Fruit fly (Drosophila melanogaster) whole organism, embryonic: ENCODE data around the gene mop.

Source experiments
- Ada2b ChIP-seq: fragments of 200-800 bp; sonication (Bioruptor generic); IDR thresholded peaks from 2 replicates; pipeline ENCODE4 v1.3.6; 2022; ENCODE audit warnings: missing biosample characterization, missing genetic modification characterization
- Asciz ChIP-seq: fragments of 200-800 bp; sonication (Bioruptor generic); optimal IDR thresholded peaks from 2 replicates; lab custom pipeline; 2017; ENCODE audit warnings: missing biosample characterization, mild to moderate bottlenecking, missing genetic modification characterization, missing genetic modification reagents
- C15 ChIP-seq: fragments of 200-800 bp; sonication (Bioruptor generic); IDR thresholded peaks from 3 replicates; pipeline ENCODE4 v1.3.6; 2022; ENCODE audit warnings: missing biosample characterization, missing genetic modification characterization
- CG10267 ChIP-seq: fragments of 200-800 bp; sonication (Bioruptor generic); optimal IDR thresholded peaks from 2 replicates; lab custom pipeline; 2018; ENCODE audit warnings: missing biosample characterization, mild to moderate bottlenecking, missing genetic modification characterization, moderate library complexity
- CG10565 ChIP-seq: fragments of 200-800 bp; sonication (Bioruptor generic); optimal IDR thresholded peaks from 3 replicates; lab custom pipeline; 2016; ENCODE audit warnings: missing biosample characterization, mild to moderate bottlenecking, missing genetic modification characterization
- CG11695 ChIP-seq: fragments of 200-800 bp; sonication (Bioruptor generic); IDR thresholded peaks from 3 replicates; pipeline ENCODE4 v1.3.6; 2022; ENCODE audit warnings: missing biosample characterization, missing genetic modification characterization
- CG12104 ChIP-seq: fragments of 200-800 bp; sonication (Bioruptor generic); optimal IDR thresholded peaks from 3 replicates; lab custom pipeline; 2016; ENCODE audit warnings: missing biosample characterization, missing genetic modification characterization
- CG12155 ChIP-seq: fragments of 200-800 bp; sonication (Bioruptor generic); optimal IDR thresholded peaks from 3 replicates; lab custom pipeline; 2016; ENCODE audit warnings: missing biosample characterization, missing genetic modification characterization
- CG12299 ChIP-seq: fragments of 200-800 bp; sonication (Bioruptor generic); optimal IDR thresholded peaks from 2 replicates; lab custom pipeline; 2018; ENCODE audit warnings: missing biosample characterization, mild to moderate bottlenecking, missing genetic modification characterization
- CG12942 ChIP-seq: fragments of 200-800 bp; sonication (Bioruptor generic); optimal IDR thresholded peaks from 3 replicates; lab custom pipeline; 2016; ENCODE audit warnings: missing biosample characterization, missing genetic modification characterization
- CG13775 ChIP-seq: fragments of 200-800 bp; sonication (Bioruptor generic); optimal IDR thresholded peaks from 3 replicates; lab custom pipeline; 2017; ENCODE audit warnings: missing biosample characterization, mild to moderate bottlenecking, missing genetic modification characterization
- CG1603 ChIP-seq: fragments of 200-800 bp; sonication (Bioruptor generic); optimal IDR thresholded peaks from 2 replicates; lab custom pipeline; 2019; ENCODE audit warnings: missing biosample characterization, mild to moderate bottlenecking, missing genetic modification characterization, moderate library complexity
- CG17612 ChIP-seq: fragments of 200-800 bp; sonication (Bioruptor generic); IDR thresholded peaks from 2 replicates; pipeline ENCODE4 v1.3.6; 2022; ENCODE audit warnings: missing biosample characterization, missing genetic modification characterization
- CG2889 ChIP-seq: fragments of 200-800 bp; sonication (Bioruptor generic); IDR thresholded peaks from 3 replicates; pipeline ENCODE4 v1.3.6; 2022; ENCODE audit warnings: missing biosample characterization, missing genetic modification characterization
- CG33213 ChIP-seq: fragments of 200-800 bp; sonication (Bioruptor generic); optimal IDR thresholded peaks from 3 replicates; lab custom pipeline; 2016; ENCODE audit warnings: missing biosample characterization, missing genetic modification characterization
- CG4360 ChIP-seq: fragments of 200-800 bp; sonication (Bioruptor generic); IDR thresholded peaks from 2 replicates; pipeline ENCODE4 v1.3.6; 2022; ENCODE audit warnings: missing biosample characterization, missing genetic modification characterization
- CG43689 ChIP-seq: fragments of 200-800 bp; sonication (Bioruptor generic); IDR thresholded peaks from 2 replicates; pipeline ENCODE4 v1.3.6; 2022; ENCODE audit warnings: missing biosample characterization, missing genetic modification characterization
- CG4707 ChIP-seq: fragments of 200-800 bp; sonication (Bioruptor generic); optimal IDR thresholded peaks from 2 replicates; lab custom pipeline; 2018; ENCODE audit warnings: missing biosample characterization, mild to moderate bottlenecking, missing genetic modification characterization, moderate library complexity
- CG6175 ChIP-seq: fragments of 200-800 bp; sonication (Bioruptor generic); IDR thresholded peaks from 3 replicates; pipeline ENCODE4 v1.3.6; 2022; ENCODE audit warnings: missing biosample characterization, missing genetic modification characterization
- CG6654 ChIP-seq: fragments of 200-800 bp; sonication (Bioruptor generic); optimal IDR thresholded peaks from 2 replicates; lab custom pipeline; 2017; ENCODE audit warnings: missing biosample characterization, mild to moderate bottlenecking, missing genetic modification characterization
- CG6854 ChIP-seq: fragments of 200-800 bp; sonication (Bioruptor generic); optimal IDR thresholded peaks from 3 replicates; lab custom pipeline; 2017; ENCODE audit warnings: missing biosample characterization, mild to moderate bottlenecking, missing genetic modification characterization
- CG8290 ChIP-seq, 3 experiments: fragments of 200-800 bp; sonication (Bioruptor generic); optimal IDR thresholded peaks; 2 replicates each; lab custom pipeline; 2016 to 2019; ENCODE audit warnings: missing biosample characterization in 3 of 3, missing genetic modification characterization in 3 of 3, mild to moderate bottlenecking in 2 of 3, moderate library complexity in 1 of 3
- Dek ChIP-seq: fragments of 200-800 bp; sonication (Bioruptor generic); optimal IDR thresholded peaks from 3 replicates; lab custom pipeline; 2019; ENCODE audit warnings: missing biosample characterization, mild to moderate bottlenecking, missing genetic modification characterization, moderate library complexity
- E2f2 ChIP-seq: fragments of 200-800 bp; sonication (Bioruptor generic); IDR thresholded peaks from 2 replicates; pipeline ENCODE4 v1.3.6; 2022; ENCODE audit warnings: missing biosample characterization, missing genetic modification characterization
- Ets65A ChIP-seq: fragments of 200-800 bp; sonication (Bioruptor generic); peaks from one replicate; lab custom pipeline; 2016; ENCODE audit warnings: missing biosample characterization, missing genetic modification characterization
- Fer1 ChIP-seq: fragments of 200-800 bp; sonication (Bioruptor generic); optimal IDR thresholded peaks from 2 replicates; lab custom pipeline; 2017; ENCODE audit warnings: missing biosample characterization, mild to moderate bottlenecking, missing genetic modification characterization
- H15 ChIP-seq: fragments of 200-800 bp; sonication (Bioruptor generic); IDR thresholded peaks from 3 replicates; pipeline ENCODE4 v1.3.6; 2022; ENCODE audit warnings: missing biosample characterization, missing genetic modification characterization
- HHEX ChIP-seq: fragments of 200-800 bp; sonication (Bioruptor generic); optimal IDR thresholded peaks from 3 replicates; lab custom pipeline; 2017; ENCODE audit warnings: missing biosample characterization, mild to moderate bottlenecking, missing genetic modification characterization, missing genetic modification reagents
- Hr3 ChIP-seq: fragments of 200-800 bp; sonication (Bioruptor generic); optimal IDR thresholded peaks from 3 replicates; lab custom pipeline; 2016; ENCODE audit warnings: missing biosample characterization, missing genetic modification characterization
- Hr51 ChIP-seq, 2 experiments: fragments of 200-800 bp; sonication (Bioruptor generic); optimal IDR thresholded peaks; 2 replicates in 1 of 2; 3 replicates in 1 of 2; lab custom pipeline; 2016 to 2018; ENCODE audit warnings: missing biosample characterization in 2 of 2, missing genetic modification characterization in 2 of 2, mild to moderate bottlenecking in 1 of 2, moderate library complexity in 1 of 2
- Hsf ChIP-seq: fragments of 200-800 bp; sonication (Bioruptor generic); optimal IDR thresholded peaks from 3 replicates; lab custom pipeline; 2016; ENCODE audit warnings: missing biosample characterization, missing genetic modification characterization
- Kr ChIP-seq: fragments of 200-800 bp; sonication (Bioruptor generic); optimal IDR thresholded peaks from 2 replicates; lab custom pipeline; 2017; ENCODE audit warnings: missing biosample characterization, mild to moderate bottlenecking, missing genetic modification characterization
- Lim3 ChIP-seq: fragments of 200-800 bp; sonication (Bioruptor generic); IDR thresholded peaks from 2 replicates; pipeline ENCODE4 v1.3.6; 2022; ENCODE audit warnings: missing biosample characterization, missing genetic modification characterization
- Lpt ChIP-seq: fragments of >200 bp; optimal IDR thresholded peaks from 2 replicates; lab custom pipeline; 2018; ENCODE audit warnings: missing biosample characterization, missing genetic modification characterization
- Oaz ChIP-seq: fragments of 200-800 bp; sonication (Bioruptor generic); IDR thresholded peaks from 2 replicates; pipeline ENCODE4 v1.3.6; 2022; ENCODE audit warnings: missing biosample characterization, missing genetic modification characterization
- Stat92E ChIP-seq, 3 experiments: fragments of >200 bp in 2 of 3; fragments of 200-800 bp in 1 of 3; sonication (Bioruptor generic) in 1 of 3; optimal IDR thresholded peaks; 2 replicates each; lab custom pipeline; 2017 to 2019; ENCODE audit warnings: missing biosample characterization in 3 of 3, missing genetic modification characterization in 3 of 3, mild to moderate bottlenecking in 1 of 3, moderate library complexity in 1 of 3
- YL-1 ChIP-seq: fragments of 200-800 bp; sonication (Bioruptor generic); optimal IDR thresholded peaks from 3 replicates; lab custom pipeline; 2017; ENCODE audit warnings: missing biosample characterization, mild to moderate bottlenecking, missing genetic modification characterization
- ap ChIP-seq: fragments of 200-800 bp; sonication (Bioruptor generic); IDR thresholded peaks from 2 replicates; pipeline ENCODE4 v1.3.6; 2022; ENCODE audit warnings: missing biosample characterization, missing genetic modification characterization
- eyg ChIP-seq: fragments of 200-800 bp; sonication (Bioruptor generic); optimal IDR thresholded peaks from 3 replicates; lab custom pipeline; 2016; ENCODE audit warnings: missing biosample characterization, missing genetic modification characterization
- fd3F ChIP-seq: fragments of 200-800 bp; sonication (Bioruptor generic); optimal IDR thresholded peaks from 2 replicates; lab custom pipeline; 2018; ENCODE audit warnings: missing biosample characterization, mild to moderate bottlenecking, missing genetic modification characterization, moderate library complexity
- inv ChIP-seq: fragments of 200-800 bp; sonication (Bioruptor generic); IDR thresholded peaks from 2 replicates; pipeline ENCODE4 v1.3.6; 2022; ENCODE audit warnings: missing biosample characterization, missing genetic modification characterization; ENCODE audit not compliant: partially characterized antibody
- oc ChIP-seq: fragments of 200-800 bp; sonication (Bioruptor generic); optimal IDR thresholded peaks from 2 replicates; lab custom pipeline; 2018; ENCODE audit warnings: missing biosample characterization, mild to moderate bottlenecking, missing genetic modification characterization, moderate library complexity
- onecut ChIP-seq: fragments of 200-800 bp; sonication (Bioruptor generic); IDR thresholded peaks from 2 replicates; pipeline ENCODE4 v1.3.6; 2022; ENCODE audit warnings: missing biosample characterization, missing genetic modification characterization
- pan ChIP-seq, 4 experiments: fragments of >200 bp in 3 of 4; fragments of 200-800 bp in 1 of 4; sonication (Bioruptor generic) in 1 of 4; optimal IDR thresholded peaks in 3 of 4; IDR thresholded peaks in 1 of 4; 2 replicates each; pipeline versions ENCODE4 v1.3.6 to Lab custom; 2017 to 2022; ENCODE audit warnings: missing biosample characterization in 2 of 4, missing genetic modification characterization in 2 of 4, mixed read lengths in 1 of 4
- ranshi ChIP-seq: fragments of 200-800 bp; sonication (Bioruptor generic); IDR thresholded peaks from 2 replicates; pipeline ENCODE4 v1.3.6; 2022; ENCODE audit warnings: missing biosample characterization, missing genetic modification characterization
- sima ChIP-seq: fragments of 200-800 bp; sonication (Bioruptor generic); optimal IDR thresholded peaks from 2 replicates; lab custom pipeline; 2016; ENCODE audit warnings: missing biosample characterization, missing genetic modification characterization
- slbo ChIP-seq: fragments of 200-800 bp; sonication (Bioruptor generic); IDR thresholded peaks from 2 replicates; pipeline ENCODE4 v1.3.6; 2022; ENCODE audit warnings: missing biosample characterization, missing genetic modification characterization
- so ChIP-seq: fragments of 200-800 bp; sonication (Bioruptor generic); IDR thresholded peaks from 3 replicates; pipeline ENCODE4 v1.3.6; 2022; ENCODE audit warnings: missing biosample characterization, missing genetic modification characterization
- wdn ChIP-seq: fragments of 200-800 bp; sonication (Bioruptor generic); IDR thresholded peaks from 2 replicates; pipeline ENCODE4 v1.3.6; 2022; ENCODE audit warnings: missing biosample characterization, missing genetic modification characterization
- wek ChIP-seq: fragments of 200-800 bp; sonication (Bioruptor generic); optimal IDR thresholded peaks from 3 replicates; lab custom pipeline; 2018; ENCODE audit warnings: missing biosample characterization, mild to moderate bottlenecking, missing genetic modification characterization, moderate library complexity
- zfh1 ChIP-seq: fragments of 200-800 bp; sonication (Bioruptor generic); IDR thresholded peaks from 3 replicates; pipeline ENCODE4 v1.3.6; 2022; ENCODE audit warnings: missing biosample characterization, missing genetic modification characterization

mop gene

dm6 chr3L:14789676-14790075, 13.7 kb upstream of the mop start, which contains the start of gene Helz (continued):
- TF ChIP-seq CG12155 (no peak), CG6175 (no peak), CG43689 (GFP tag; lab: Robert Waterston, UW) (no peak), Hr51 (GFP tag; optimal IDR thresholded peaks at IDR 0.05; lab: Kevin White, UChicago) (no peak), sima (no peak), slbo (peak; percentile 75), wdn (GFP tag; lab: Robert Waterston, UW) (no peak), Stat92E (GFP tag; optimal IDR thresholded peaks at IDR 0.05; lab: Kevin White, UChicago) (no peak), CG12104 (GFP tag; lab: Kevin White, UChicago) (no peak), CG4707 (no peak), CG8290 (GFP tag; optimal IDR thresholded peaks at IDR 0.05; lab: Kevin White, UChicago) (no peak), CG8290 (tag; optimal IDR thresholded peaks at IDR 0.05; lab: Kevin White, UChicago) (peak in 1 of 2 experiments; percentile 77), inv (GFP tag; lab: Robert Waterston, UW) (no peak), CG13775 (GFP tag; lab: Kevin White, UChicago) (no peak), Lim3 (GFP tag; lab: Robert Waterston, UW) (no peak), Asciz (GFP tag; lab: Kevin White, UChicago) (no peak), Hr3 (GFP tag; lab: Kevin White, UChicago) (no peak), CG12299 (tag; lab: Kevin White, UChicago) (no peak), onecut (GFP tag; lab: Robert Waterston, UW) (no peak), oc (tag; lab: Kevin White, UChicago) (no peak), ap (GFP tag; lab: Robert Waterston, UW) (no peak), so (GFP tag; lab: Robert Waterston, UW) (no peak), CG17612 (no peak), Hsf (GFP tag; lab: Kevin White, UChicago) (no peak), Kr (GFP tag; lab: Kevin White, UChicago) (no peak), fd3F (no peak), CG12942 (no peak), CG10565 (GFP tag; lab: Kevin White, UChicago) (no peak), E2f2 (GFP tag; lab: Robert Waterston, UW) (peak; percentile 95), YL-1 (GFP tag; lab: Kevin White, UChicago) (no peak), CG6854 (GFP tag; lab: Kevin White, UChicago) (no peak), CG1603 (peak; percentile 52), Fer1 (no peak), CG6654 (GFP tag; lab: Kevin White, UChicago) (no peak), eyg (no peak), CG2889 (GFP tag; lab: Robert Waterston, UW) (no peak), CG4360 (GFP tag; lab: Robert Waterston, UW) (no peak), CG33213 (GFP tag; lab: Kevin White, UChicago) (peak; percentile 8), CG11695 (no peak), HHEX (no peak), Lpt (GFP tag; lab: Kevin White, UChicago) (no peak), C15 (no peak), wek (no peak), CG10267 (peak; percentile 67), ranshi (GFP tag; lab: Robert Waterston, UW) (no peak), Dek (tag; lab: Kevin White, UChicago) (no peak), H15 (GFP tag; lab: Robert Waterston, UW) (no peak), Ets65A (GFP tag; lab: Kevin White, UChicago) (peak; percentile 96), zfh1 (GFP tag; lab: Robert Waterston, UW) (peak; percentile 51; the same call in 2 of the 3 replicates), pan (optimal IDR thresholded peaks at IDR 0.05; lab: Kevin White, UChicago) (no peak), pan (GFP tag; optimal IDR thresholded peaks at IDR 0.05 in 1 of 2, IDR thresholded peaks at IDR 0.05 in 1 of 2) (no peak), Ada2b (GFP tag; lab: Robert Waterston, UW) (no peak), Oaz (no peak)
